Worm (Caenorhabditis elegans): ENCODE data around the gene T09F5.2.
"Not testable (repeated sequence)": the region's sequence is repeated elsewhere in the genome, so short reads cannot be mapped to it uniquely, and the experiment has no call there.

Gene T09F5.2

DNA sequence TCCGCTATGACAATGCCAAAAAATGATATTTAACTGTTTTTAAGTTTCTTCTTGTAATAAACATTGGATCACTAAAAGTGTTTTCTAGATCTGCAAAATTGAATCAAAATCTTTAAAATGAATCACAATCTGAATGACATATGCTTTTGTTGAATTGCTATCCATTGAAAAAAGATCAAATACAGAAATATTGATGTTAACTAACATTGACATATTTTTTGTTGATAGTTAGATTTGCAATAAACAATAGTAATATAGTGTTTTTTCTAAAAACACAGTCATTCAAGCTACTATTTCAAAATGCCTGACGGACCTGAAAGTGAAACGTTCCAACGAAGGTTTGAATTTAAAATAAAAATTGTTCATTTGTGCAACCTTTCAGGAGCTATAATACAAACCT lies at the start of gene T09F5.2:
Gene T09F5.2, plus strand, starts transcription at position 301 of the 400 bp plus-strand sequence.
- TF ChIP-seq ztf-11 (tag; optimal IDR thresholded peaks at IDR 0.05) (no peak), pag-3 (tag; optimal IDR thresholded peaks at IDR 0.05; ENCODE audit: borderline replicate concordance, insufficient read depth) (no peak), nhr-20 (tag; optimal IDR thresholded peaks at IDR 0.05) (no peak), hlh-4 (tag; optimal IDR thresholded peaks at IDR 0.05) (no peak), pax-3 (tag; optimal IDR thresholded peaks at IDR 0.05) (no peak), ceh-8 (GFP tag; optimal IDR thresholded peaks at IDR 0.05) (no peak), nhr-47 (tag; optimal IDR thresholded peaks at IDR 0.05) (no peak), egl-13 (tag; optimal IDR thresholded peaks at IDR 0.05) (no peak), fkh-8 (tag; optimal IDR thresholded peaks at IDR 0.05) (no peak)

- not testable (repeated sequence) for TF ChIP-seq ama-1 (optimal IDR thresholded peaks at IDR 0.05); nhr-28 (tag; optimal IDR thresholded peaks at IDR 0.05); sptf-1 (tag; optimal IDR thresholded peaks at IDR 0.05)
Observed at ce11 chrV:15105893-15106598, 44.7 kb upstream of the T09F5.2 start, which contains the start of gene C01G10.14. Gene C01G10.14, minus strand, starts transcription at chrV:15105943.

ce11 chrV:15109260-15109659 lies 41.5 kb upstream of the T09F5.2 start, which contains the start of gene Y75B12A.2:
Gene Y75B12A.2, plus strand, starts transcription at chrV:15109560.
- TF ChIP-seq dsc-1 (tag; optimal IDR thresholded peaks at IDR 0.05) (no peak), xbp-1 (tag; optimal IDR thresholded peaks at IDR 0.05) (no peak), nhr-47 (tag; optimal IDR thresholded peaks at IDR 0.05) (no peak), vab-15 (tag; optimal IDR thresholded peaks at IDR 0.05) (no peak), ceh-63 (GFP tag; optimal IDR thresholded peaks at IDR 0.05) (no peak), nhr-90 (tag; optimal IDR thresholded peaks at IDR 0.05; ENCODE audit: poor library complexity) (no peak)

ce11 chrV:15111660-15112059 lies 39.1 kb upstream of the T09F5.2 start, which contains the start of gene T01G5.7:
Gene T01G5.7, plus strand, starts transcription at chrV:15111960.
- TF ChIP-seq fkh-10 (GFP tag; optimal IDR thresholded peaks at IDR 0.05) (no peak), nhr-85 (tag) (no peak), unc-62 (GFP tag; optimal IDR thresholded peaks at IDR 0.05) (no peak), aly-2 (tag; optimal IDR thresholded peaks at IDR 0.05) (no peak), nhr-28 (tag; optimal IDR thresholded peaks at IDR 0.05) (no peak), rnt-1 (tag; optimal IDR thresholded peaks at IDR 0.05) (no peak), lin-13 (GFP tag; optimal IDR thresholded peaks at IDR 0.05) (no peak), lin-39 (tag; optimal IDR thresholded peaks at IDR 0.05) (no peak), unc-86 (tag; optimal IDR thresholded peaks at IDR 0.05) (no peak), nhr-84 (tag; optimal IDR thresholded peaks at IDR 0.05) (no peak), tlp-1 (tag; optimal IDR thresholded peaks at IDR 0.05) (no peak)

DNA sequence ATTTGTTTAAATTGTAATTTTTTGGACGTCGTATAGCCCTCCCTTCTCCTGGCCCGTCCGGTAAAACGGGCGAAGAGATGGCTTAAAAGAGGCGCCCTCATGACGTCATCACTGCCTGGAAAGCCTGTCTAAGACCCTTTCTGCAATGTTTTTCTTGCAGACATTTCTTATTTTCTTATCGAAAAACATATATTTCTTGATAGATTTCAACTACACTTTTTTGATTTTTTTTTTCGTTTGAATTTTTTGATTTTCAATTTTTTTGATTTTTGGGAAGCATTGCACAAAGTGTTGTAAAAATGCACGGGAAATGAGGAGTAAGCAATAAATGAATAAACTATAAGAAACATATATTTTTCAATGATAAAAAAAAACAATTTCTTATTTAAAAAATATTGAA lies 36.8 kb upstream of the T09F5.2 start, which contains the start of gene T01G5.6:
Gene T01G5.6, minus strand, starts transcription at position 101 of the 400 bp plus-strand sequence.
- TF ChIP-seq snu-23 (GFP tag; optimal IDR thresholded peaks at IDR 0.05) (no peak), C16A3.4 (tag; optimal IDR thresholded peaks at IDR 0.05) (no peak), ces-1 (GFP tag; optimal IDR thresholded peaks at IDR 0.05) (no peak), nhr-71 (tag; optimal IDR thresholded peaks at IDR 0.05) (no peak), mdl-1 (tag; optimal IDR thresholded peaks at IDR 0.05) (no peak), sup-37 (GFP tag; optimal IDR thresholded peaks at IDR 0.05) (no peak), nhr-85 (tag) (no peak), Y116A8C.19 (tag; optimal IDR thresholded peaks at IDR 0.05; ENCODE audit: borderline replicate concordance) (no peak), lin-35 (GFP tag; optimal IDR thresholded peaks at IDR 0.05) (no peak), isw-1 (GFP tag; IDR thresholded peaks at IDR 0.05) (no peak), C34B4.2 (tag; optimal IDR thresholded peaks at IDR 0.05) (no peak), nhr-90 (tag; optimal IDR thresholded peaks at IDR 0.05; ENCODE audit: poor library complexity) (no peak), ama-1 (optimal IDR thresholded peaks at IDR 0.05) (no peak), pax-3 (tag; optimal IDR thresholded peaks at IDR 0.05) (no peak)
